Worm (Caenorhabditis elegans) whole organism, L2 larva: ENCODE results near the gene clec-51.

ENCODE experiments used
- C34F6.9 ChIP-seq: fragments of 150-350 bp; optimal IDR thresholded peaks from 2 replicates; lab custom pipeline; 2014; ENCODE audit warnings: missing biosample characterization, missing genetic modification characterization
- F13H6.1 ChIP-seq: sonication (generic microtip); optimal IDR thresholded peaks from 2 replicates; lab custom pipeline; 2016; ENCODE audit warnings: missing genetic modification characterization, missing compliant biosample characterization
- R02D3.7 ChIP-seq: fragments of 150-350 bp; optimal IDR thresholded peaks from 2 replicates; lab custom pipeline; 2014; ENCODE audit warnings: missing biosample characterization, missing genetic modification characterization
- Y55F3AM.14 ChIP-seq: fragments of 200-800 bp; sonication (Bioruptor generic); optimal IDR thresholded peaks from 2 replicates; lab custom pipeline; 2018; ENCODE audit warnings: mild to moderate bottlenecking, missing genetic modification characterization, missing compliant biosample characterization
- ZK546.5 ChIP-seq: sonication (generic microtip); optimal IDR thresholded peaks from 2 replicates; lab custom pipeline; 2017; ENCODE audit warnings: missing biosample characterization, missing genetic modification characterization
- alr-1 ChIP-seq: fragments of 150-350 bp; optimal IDR thresholded peaks from 2 replicates; lab custom pipeline; 2014; ENCODE audit warnings: missing biosample characterization, missing genetic modification characterization
- aly-2 ChIP-seq: fragments of 150-350 bp; optimal IDR thresholded peaks from 2 replicates; lab custom pipeline; 2014; ENCODE audit warnings: missing biosample characterization, missing genetic modification characterization
- ama-1 ChIP-seq: fragments of 150-350 bp; optimal IDR thresholded peaks from 2 replicates; lab custom pipeline; 2018; ENCODE audit warnings: inconsistent platforms
- blmp-1 ChIP-seq: sonication (generic microtip); optimal IDR thresholded peaks from 2 replicates; lab custom pipeline; 2017; ENCODE audit warnings: missing genetic modification characterization, mild to moderate bottlenecking, missing compliant biosample characterization, antibody characterized with exemption, moderate library complexity; ENCODE audit not compliant: insufficient read depth
- ceh-16 ChIP-seq: fragments of 150-350 bp; optimal IDR thresholded peaks from 2 replicates; lab custom pipeline; 2014; ENCODE audit warnings: missing biosample characterization, missing genetic modification characterization
- ceh-82 ChIP-seq: fragments of 150-350 bp; optimal IDR thresholded peaks from 2 replicates; lab custom pipeline; 2014; ENCODE audit warnings: missing biosample characterization, missing genetic modification characterization
- crh-2 ChIP-seq: sonication (generic microtip); optimal IDR thresholded peaks from 2 replicates; lab custom pipeline; 2017; ENCODE audit warnings: missing biosample characterization, missing genetic modification characterization
- dmd-4 ChIP-seq: sonication (generic microtip); optimal IDR thresholded peaks from 2 replicates; lab custom pipeline; 2017; ENCODE audit warnings: missing biosample characterization, missing genetic modification characterization
- egl-27 ChIP-seq: sonication (generic microtip); optimal IDR thresholded peaks from 3 replicates; lab custom pipeline; 2017; ENCODE audit warnings: missing biosample characterization, missing genetic modification reagents, missing genetic modification characterization
- elt-1 ChIP-seq: fragments of 150-350 bp; optimal IDR thresholded peaks from 2 replicates; lab custom pipeline; 2014; ENCODE audit warnings: missing biosample characterization, missing genetic modification characterization
- elt-3 ChIP-seq: sonication (generic microtip); optimal IDR thresholded peaks from 2 replicates; lab custom pipeline; 2017; ENCODE audit warnings: missing biosample characterization, missing genetic modification characterization
- fos-1 ChIP-seq: fragments of 150-350 bp; optimal IDR thresholded peaks from 2 replicates; lab custom pipeline; 2014; ENCODE audit warnings: missing biosample characterization, missing genetic modification characterization
- gmeb-1 ChIP-seq: fragments of 150-350 bp; optimal IDR thresholded peaks from 2 replicates; lab custom pipeline; 2014; ENCODE audit warnings: missing biosample characterization, missing genetic modification characterization
- lin-11 ChIP-seq: fragments of 150-350 bp; sonication (generic microtip); optimal IDR thresholded peaks from 2 replicates; lab custom pipeline; 2014; ENCODE audit warnings: missing biosample characterization, missing genetic modification characterization, inconsistent platforms, mixed read lengths
- lin-13 ChIP-seq: fragments of 150-350 bp; optimal IDR thresholded peaks from 2 replicates; lab custom pipeline; 2014; ENCODE audit warnings: missing biosample characterization, missing genetic modification reagents, missing genetic modification characterization
- lin-39 ChIP-seq: fragments of 150-350 bp; optimal IDR thresholded peaks from 2 replicates; lab custom pipeline; 2014; ENCODE audit warnings: missing biosample characterization, missing genetic modification reagents, missing genetic modification characterization
- lsy-2 ChIP-seq, 2 experiments: fragments of 150-350 bp in 1 of 2; sonication (generic microtip) in 1 of 2; optimal IDR thresholded peaks; 2 replicates each; lab custom pipeline; 2014 to 2017; ENCODE audit warnings: missing biosample characterization in 2 of 2, missing genetic modification characterization in 2 of 2
- mab-5 ChIP-seq: fragments of 150-350 bp; optimal IDR thresholded peaks from 2 replicates; lab custom pipeline; 2014; ENCODE audit warnings: missing biosample characterization, missing genetic modification characterization
- mbf-1 ChIP-seq: sonication (generic microtip); optimal IDR thresholded peaks from 2 replicates; lab custom pipeline; 2017; ENCODE audit warnings: missing biosample characterization, missing genetic modification characterization
- mdl-1 ChIP-seq, 2 experiments: fragments of 150-350 bp in 1 of 2; sonication (generic microtip) in 1 of 2; optimal IDR thresholded peaks; 2 replicates each; lab custom pipeline; 2017; ENCODE audit warnings: missing biosample characterization in 2 of 2, missing genetic modification characterization in 2 of 2
- nhr-10 ChIP-seq: sonication (generic microtip); optimal IDR thresholded peaks from 2 replicates; lab custom pipeline; 2017; ENCODE audit warnings: missing biosample characterization, missing genetic modification characterization
- nhr-11 ChIP-seq: fragments of 150-350 bp; optimal IDR thresholded peaks from 2 replicates; lab custom pipeline; 2014; ENCODE audit warnings: missing biosample characterization, missing genetic modification characterization
- nhr-12 ChIP-seq: fragments of 150-350 bp; optimal IDR thresholded peaks from 2 replicates; lab custom pipeline; 2014; ENCODE audit warnings: missing biosample characterization, missing genetic modification characterization
- nhr-129 ChIP-seq: fragments of 150-350 bp; optimal IDR thresholded peaks from 2 replicates; lab custom pipeline; 2014; ENCODE audit warnings: missing biosample characterization, missing genetic modification characterization
- nhr-21 ChIP-seq: fragments of 150-350 bp; optimal IDR thresholded peaks from 2 replicates; lab custom pipeline; 2014; ENCODE audit warnings: missing biosample characterization, missing genetic modification characterization
- nhr-23 ChIP-seq: fragments of 150-350 bp; optimal IDR thresholded peaks from 2 replicates; lab custom pipeline; 2014; ENCODE audit warnings: missing biosample characterization, missing genetic modification reagents, missing genetic modification characterization
- nhr-25 ChIP-seq: fragments of 150-350 bp; sonication (generic microtip); optimal IDR thresholded peaks from 3 replicates; lab custom pipeline; 2014; ENCODE audit warnings: missing biosample characterization, missing genetic modification characterization
- peb-1 ChIP-seq: fragments of 150-350 bp; optimal IDR thresholded peaks from 2 replicates; lab custom pipeline; 2014; ENCODE audit warnings: missing biosample characterization, missing genetic modification characterization
- sem-4 ChIP-seq: fragments of 150-350 bp; optimal IDR thresholded peaks from 2 replicates; lab custom pipeline; 2014; ENCODE audit warnings: missing biosample characterization, missing genetic modification reagents, missing genetic modification characterization
- skn-1 ChIP-seq: sonication (generic microtip); optimal IDR thresholded peaks from 2 replicates; lab custom pipeline; 2017; ENCODE audit warnings: missing biosample characterization, missing genetic modification characterization
- sma-3 ChIP-seq: sonication (generic microtip); optimal IDR thresholded peaks from 2 replicates; lab custom pipeline; 2016; ENCODE audit warnings: missing genetic modification reagents, missing genetic modification characterization, missing compliant biosample characterization
- sma-9 ChIP-seq, 2 experiments: fragments of 150-350 bp in 1 of 2; sonication (generic microtip) in 1 of 2; optimal IDR thresholded peaks; 2 replicates each; lab custom pipeline; 2014 to 2016; ENCODE audit warnings: missing genetic modification characterization in 2 of 2, mild to moderate bottlenecking in 1 of 2, missing biosample characterization in 1 of 2, missing compliant biosample characterization in 1 of 2, missing genetic modification reagents in 1 of 2, moderate library complexity in 1 of 2
- snpc-4 ChIP-seq: fragments of 150-350 bp; optimal IDR thresholded peaks from 2 replicates; lab custom pipeline; 2014; ENCODE audit warnings: missing biosample characterization, missing genetic modification characterization
- unc-39 ChIP-seq: fragments of 150-350 bp; optimal IDR thresholded peaks from 2 replicates; lab custom pipeline; 2014; ENCODE audit warnings: missing biosample characterization, missing genetic modification characterization
- unc-55 ChIP-seq: fragments of 150-350 bp; sonication (generic microtip); optimal IDR thresholded peaks from 3 replicates; lab custom pipeline; 2014; ENCODE audit warnings: missing biosample characterization, missing genetic modification reagents, missing genetic modification characterization
- unc-62 ChIP-seq: fragments of 150-350 bp; optimal IDR thresholded peaks from 2 replicates; lab custom pipeline; 2014; ENCODE audit warnings: missing biosample characterization, missing genetic modification reagents, missing genetic modification characterization
- ztf-1 ChIP-seq: fragments of 200-800 bp; sonication (Bioruptor generic); conservative IDR thresholded peaks from 2 replicates; pipeline ENCODE4 v1.3.6; 2022; ENCODE audit warnings: missing genetic modification characterization, missing compliant biosample characterization
- ztf-11 ChIP-seq: sonication (generic microtip); optimal IDR thresholded peaks from 2 replicates; lab custom pipeline; 2017; ENCODE audit warnings: missing biosample characterization, missing genetic modification characterization
- ztf-4 ChIP-seq: fragments of 150-350 bp; optimal IDR thresholded peaks from 2 replicates; lab custom pipeline; 2014; ENCODE audit warnings: missing biosample characterization, missing genetic modification characterization

Gene clec-51

ce11 chrIV:8138984-8139383 is 24.6 kb downstream of the clec-51 start, which contains the start of gene pmk-3:
Gene pmk-3, plus strand, starts transcription at chrIV:8139219.
- TF ChIP-seq fos-1 (tag; lab: Kevin White, UChicago) = peak; percentile 96
- TF ChIP-seq nhr-12 = no peak
- no peak for TF ChIP-seq crh-2
- TF ChIP-seq aly-2 (tag; lab: Kevin White, UChicago) = no peak
- TF ChIP-seq ztf-1 (GFP tag; lab: Robert Waterston, UW) = no peak
- TF ChIP-seq unc-62 = no peak

ce11 chrIV:8136548-8136947 is 27.1 kb downstream of the clec-51 start:
- TF ChIP-seq fos-1 (tag; lab: Kevin White, UChicago) = no peak

- peak; percentile 80 for TF ChIP-seq nhr-129
- TF ChIP-seq mdl-1 (tag; optimal IDR thresholded peaks at IDR 0.05; lab: Kevin White, UChicago) = peak in 1 of 2 experiments; percentile 44
- peak in 1 of 2 experiments; percentile 69 for TF ChIP-seq lsy-2 (tag; optimal IDR thresholded peaks at IDR 0.05; lab: Kevin White, UChicago)
- TF ChIP-seq elt-3 (tag; lab: Kevin White, UChicago) = no peak
- peak; percentile 76 for TF ChIP-seq unc-55
- peak; percentile 45 for TF ChIP-seq fos-1 (tag; lab: Kevin White, UChicago)
- peak; percentile 81 for TF ChIP-seq C34F6.9
- TF ChIP-seq nhr-23 (tag; lab: Kevin White, UChicago) = no peak
- TF ChIP-seq blmp-1 (tag; lab: Kevin White, UChicago) = no peak
- no peak for TF ChIP-seq nhr-12
- TF ChIP-seq nhr-21 = no peak
- TF ChIP-seq egl-27 = no peak
- no peak for TF ChIP-seq skn-1
- peak; percentile 20 for TF ChIP-seq nhr-25 (tag; lab: Kevin White, UChicago)
- peak; percentile 58 for TF ChIP-seq crh-2
- TF ChIP-seq nhr-10 (tag; lab: Kevin White, UChicago) = no peak
- TF ChIP-seq lin-11 (tag; lab: Kevin White, UChicago) = peak; percentile 36
- TF ChIP-seq sma-9 (GFP tag; optimal IDR thresholded peaks at IDR 0.05; lab: Kevin White, UChicago) = peak; percentile 6
- TF ChIP-seq sma-9 (tag; optimal IDR thresholded peaks at IDR 0.05; lab: Kevin White, UChicago) = no peak
- TF ChIP-seq sem-4 (tag; lab: Kevin White, UChicago) = no peak
- no peak for TF ChIP-seq nhr-11 (tag; lab: Kevin White, UChicago)
- TF ChIP-seq F13H6.1 = peak; percentile 43
- TF ChIP-seq unc-39 (tag; lab: Kevin White, UChicago) = no peak
- TF ChIP-seq, all 48 proteins: peak for 11
Observed at ce11 chrIV:8136005-8136512, 27.5 kb downstream of the clec-51 start, which contains the start of the genes isp-1 and islo-1. Gene isp-1, minus strand, starts transcription at chrIV:8136055. Gene islo-1, plus strand, starts transcription at chrIV:8136389.

- TF ChIP-seq unc-39 (tag; lab: Kevin White, UChicago) = no peak
- peak in 1 of 2 experiments; percentile 31 for TF ChIP-seq lsy-2 (tag; optimal IDR thresholded peaks at IDR 0.05; lab: Kevin White, UChicago)
- TF ChIP-seq nhr-11 (tag; lab: Kevin White, UChicago) = no peak
- TF ChIP-seq R02D3.7 (tag; lab: Kevin White, UChicago) = no peak
- no peak for TF ChIP-seq dmd-4 (tag; lab: Kevin White, UChicago)
- TF ChIP-seq nhr-23 (tag; lab: Kevin White, UChicago) = no peak
- peak; percentile 24 for TF ChIP-seq C34F6.9
- TF ChIP-seq ceh-82 (tag; lab: Kevin White, UChicago) = no peak
- TF ChIP-seq peb-1 (tag; lab: Kevin White, UChicago) = no peak
- TF ChIP-seq nhr-25 (tag; lab: Kevin White, UChicago) = peak; percentile 25
- TF ChIP-seq sem-4 (tag; lab: Kevin White, UChicago) = no peak
- peak; percentile 65 for TF ChIP-seq nhr-129
- no peak for TF ChIP-seq elt-3 (tag; lab: Kevin White, UChicago)
- TF ChIP-seq nhr-12 = no peak
- no peak for TF ChIP-seq ztf-1 (GFP tag; lab: Robert Waterston, UW)
- no peak for TF ChIP-seq nhr-10 (tag; lab: Kevin White, UChicago)
- no peak for TF ChIP-seq aly-2 (tag; lab: Kevin White, UChicago)
- no peak for TF ChIP-seq ceh-16 (tag; lab: Kevin White, UChicago)
- TF ChIP-seq mbf-1 (tag; lab: Kevin White, UChicago) = no peak
- TF ChIP-seq ama-1 (lab: Kevin White, UChicago) = no peak
- no peak for TF ChIP-seq snpc-4 (tag; lab: Kevin White, UChicago)
- peak; percentile 39 for TF ChIP-seq ztf-4 (tag; lab: Kevin White, UChicago)
- no peak for TF ChIP-seq ztf-11 (tag; lab: Kevin White, UChicago)
- TF ChIP-seq F13H6.1 = peak; percentile 34
- peak; percentile 3 for TF ChIP-seq sma-3 (GFP tag; lab: Kevin White, UChicago)
- no peak for TF ChIP-seq Y55F3AM.14 (GFP tag; lab: Kevin White, UChicago)
- TF ChIP-seq blmp-1 (tag; lab: Kevin White, UChicago) = no peak
- peak; percentile 14 for TF ChIP-seq lin-13 (GFP tag; lab: Kevin White, UChicago)
- no peak for TF ChIP-seq lin-39 (tag; lab: Kevin White, UChicago)
- TF ChIP-seq unc-55 = no peak
- TF ChIP-seq mab-5 (tag; lab: Kevin White, UChicago) = no peak
- peak; percentile 51 for TF ChIP-seq nhr-21
- TF ChIP-seq alr-1 (tag; lab: Kevin White, UChicago) = no peak
- TF ChIP-seq mdl-1 (tag; optimal IDR thresholded peaks at IDR 0.05; lab: Kevin White, UChicago) = no peak
- TF ChIP-seq ZK546.5 (tag; lab: Kevin White, UChicago) = no peak
- TF ChIP-seq egl-27 = no peak
- peak; percentile 36 for TF ChIP-seq gmeb-1 (tag; lab: Kevin White, UChicago)
- TF ChIP-seq crh-2 = peak; percentile 61
- TF ChIP-seq elt-1 = no peak
- TF ChIP-seq lin-11 (tag; lab: Kevin White, UChicago) = no peak
Observed at ce11 chrIV:8133536-8133935, 30.1 kb downstream of the clec-51 start, which contains the start of gene sph-1. Gene sph-1, minus strand, starts transcription at chrIV:8133558.
